Worm (Caenorhabditis elegans): ENCODE data around the gene arr-1.

DNA sequence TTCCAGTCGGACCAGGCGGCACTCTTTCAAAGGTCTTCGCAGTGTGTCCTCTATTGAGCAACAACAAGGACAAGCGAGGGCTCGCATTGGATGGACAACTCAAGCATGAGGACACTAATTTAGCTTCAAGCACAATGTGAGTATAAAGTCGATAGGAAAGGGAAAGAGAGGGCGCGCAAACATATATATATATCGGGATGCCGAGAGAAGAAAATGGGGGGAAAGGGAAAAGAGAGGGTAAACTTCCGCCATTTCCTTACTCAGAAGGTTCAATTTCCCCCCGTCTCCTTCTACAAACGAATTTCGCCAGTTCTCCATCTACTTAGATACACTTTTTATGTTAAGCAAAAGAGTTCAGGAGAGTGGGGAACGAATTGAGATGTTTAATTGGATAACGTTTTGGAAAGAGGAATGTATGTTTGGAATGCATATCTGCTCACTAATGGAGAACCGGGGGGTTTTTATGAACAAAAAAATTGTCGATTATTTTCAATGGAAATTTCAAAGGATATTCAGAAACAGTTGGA is 2.0 kb downstream of the arr-1 start:
- TF ChIP-seq pqm-1 (tag; optimal IDR thresholded peaks at IDR 0.05) (no peak), ZK546.5 (tag; optimal IDR thresholded peaks at IDR 0.05) (no peak), nhr-43 (tag; optimal IDR thresholded peaks at IDR 0.05; ENCODE audit: poor library complexity, severe bottlenecking) (no peak), lin-39 (tag; optimal IDR thresholded peaks at IDR 0.05) (no peak), fkh-10 (GFP tag; optimal IDR thresholded peaks at IDR 0.05) (no peak), pha-4 (tag; optimal IDR thresholded peaks at IDR 0.05) (no peak), ceh-16 (tag; optimal IDR thresholded peaks at IDR 0.05) (no peak), tbx-2 (tag; optimal IDR thresholded peaks at IDR 0.05) (no peak)
